Worm (Caenorhabditis elegans) whole organism, L4 larva: Measurements from ENCODE around the gene nhr-246.

Source experiments
- D1046.2 ChIP-seq: fragments of 200-800 bp; sonication (Bioruptor generic); IDR thresholded peaks from 2 replicates; pipeline ENCODE4 v1.3.6; 2022; ENCODE audit warnings: missing genetic modification characterization, missing compliant biosample characterization
- F10B5.3 ChIP-seq: sonication (generic microtip); optimal IDR thresholded peaks from 2 replicates; lab custom pipeline; 2016; ENCODE audit warnings: mild to moderate bottlenecking, missing genetic modification characterization, missing compliant biosample characterization
- F49E8.2 ChIP-seq: sonication (generic microtip); optimal IDR thresholded peaks from 2 replicates; lab custom pipeline; 2016; ENCODE audit warnings: missing compliant biosample characterization, mild to moderate bottlenecking, missing genetic modification characterization, borderline replicate concordance
- T26A8.4 ChIP-seq: fragments of 200-800 bp; sonication (Bioruptor generic); IDR thresholded peaks from 2 replicates; pipeline ENCODE4 v1.3.6; 2022; ENCODE audit warnings: missing genetic modification characterization, missing compliant biosample characterization
- Y105C5A.15 ChIP-seq: fragments of 200-800 bp; sonication (Bioruptor generic); IDR thresholded peaks from 2 replicates; pipeline ENCODE4 v1.3.6; 2022; ENCODE audit warnings: missing genetic modification characterization, missing compliant biosample characterization
- Y48G9A.11 ChIP-seq: fragments of 200-800 bp; sonication (Bioruptor generic); IDR thresholded peaks from 2 replicates; pipeline ENCODE4 v1.3.6; 2022; ENCODE audit warnings: missing genetic modification reagents, missing genetic modification characterization, missing compliant biosample characterization
- ZK546.5 ChIP-seq, 2 experiments: sonication (generic microtip); optimal IDR thresholded peaks; 2 replicates each; lab custom pipeline; 2017; ENCODE audit warnings: missing biosample characterization in 2 of 2, missing genetic modification characterization in 2 of 2
- aha-1 ChIP-seq: fragments of 150-350 bp; peaks from one replicate; lab custom pipeline; 2014; ENCODE audit warnings: missing biosample characterization, missing genetic modification characterization
- aly-2 ChIP-seq: sonication (generic microtip); optimal IDR thresholded peaks from 2 replicates; lab custom pipeline; 2018; ENCODE audit warnings: missing biosample characterization, missing genetic modification characterization
- ceh-20 ChIP-seq: fragments of 200-800 bp; sonication (Bioruptor generic); IDR thresholded peaks from 2 replicates; pipeline ENCODE4 v1.3.6; 2022; ENCODE audit warnings: missing genetic modification reagents, missing genetic modification characterization, missing compliant biosample characterization
- ceh-44 ChIP-seq: fragments of 200-800 bp; sonication (Bioruptor generic); IDR thresholded peaks from 2 replicates; pipeline ENCODE4 v1.3.6; 2022; ENCODE audit warnings: missing genetic modification reagents, missing genetic modification characterization, missing compliant biosample characterization
- ces-1 ChIP-seq: fragments of 150-350 bp; sonication (generic microtip); optimal IDR thresholded peaks from 4 replicates; lab custom pipeline; 2014; ENCODE audit warnings: missing biosample characterization, missing genetic modification reagents, missing genetic modification characterization
- cey-2 ChIP-seq: sonication (generic microtip); optimal IDR thresholded peaks from 3 replicates; lab custom pipeline; 2017; ENCODE audit warnings: missing genetic modification characterization, mild to moderate bottlenecking, missing compliant biosample characterization, antibody characterized with exemption, borderline replicate concordance; ENCODE audit not compliant: insufficient read depth
- daf-19 ChIP-seq: fragments of 200-800 bp; sonication (Bioruptor generic); conservative IDR thresholded peaks from 2 replicates; pipeline ENCODE4 v1.3.6; 2022; ENCODE audit warnings: missing genetic modification characterization, missing compliant biosample characterization
- daf-8 ChIP-seq: fragments of 200-800 bp; sonication (Bioruptor generic); IDR thresholded peaks from 2 replicates; pipeline ENCODE4 v1.3.6; 2022; ENCODE audit warnings: missing genetic modification characterization, missing compliant biosample characterization
- dmd-6 ChIP-seq: fragments of 200-800 bp; sonication (Bioruptor generic); IDR thresholded peaks from 2 replicates; pipeline ENCODE4 v1.3.6; 2022; ENCODE audit warnings: missing genetic modification reagents, missing genetic modification characterization, missing compliant biosample characterization
- dpl-1 ChIP-seq: fragments of 150-350 bp; optimal IDR thresholded peaks from 2 replicates; lab custom pipeline; 2014; ENCODE audit warnings: missing biosample characterization, missing genetic modification reagents, missing genetic modification characterization
- egl-27 ChIP-seq: sonication (generic microtip); optimal IDR thresholded peaks from 3 replicates; lab custom pipeline; 2017; ENCODE audit warnings: missing biosample characterization, missing genetic modification reagents, missing genetic modification characterization
- hlh-11 ChIP-seq: fragments of 200-800 bp; sonication (Bioruptor generic); optimal IDR thresholded peaks from 2 replicates; lab custom pipeline; 2018; ENCODE audit warnings: mild to moderate bottlenecking, missing genetic modification characterization, missing compliant biosample characterization
- hmg-1.1 ChIP-seq: fragments of 200-800 bp; sonication (Bioruptor generic); IDR thresholded peaks from 2 replicates; pipeline ENCODE4 v1.3.6; 2022; ENCODE audit warnings: missing genetic modification reagents, missing genetic modification characterization, missing compliant biosample characterization
- jun-1 ChIP-seq: fragments of 150-350 bp; optimal IDR thresholded peaks from 2 replicates; lab custom pipeline; 2014; ENCODE audit warnings: missing biosample characterization, missing genetic modification reagents, missing genetic modification characterization
- lim-7 ChIP-seq: fragments of 200-800 bp; sonication (Bioruptor generic); IDR thresholded peaks from 2 replicates; pipeline ENCODE4 v1.3.6; 2022; ENCODE audit warnings: missing genetic modification characterization, missing compliant biosample characterization
- lin-1 ChIP-seq: fragments of 200-800 bp; sonication (Bioruptor generic); IDR thresholded peaks from 2 replicates; pipeline ENCODE4 v1.3.6; 2022; ENCODE audit warnings: missing genetic modification reagents, missing genetic modification characterization, missing compliant biosample characterization
- lin-15B ChIP-seq: fragments of 150-350 bp; sonication (generic microtip); optimal IDR thresholded peaks from 3 replicates; lab custom pipeline; 2014; ENCODE audit warnings: missing biosample characterization, missing genetic modification characterization
- lin-38 ChIP-seq: fragments of 200-800 bp; sonication (Bioruptor generic); IDR thresholded peaks from 2 replicates; pipeline ENCODE4 v1.3.6; 2022; ENCODE audit warnings: missing genetic modification reagents, missing genetic modification characterization, missing compliant biosample characterization
- lsy-2 ChIP-seq, 2 experiments: fragments of 150-350 bp in 1 of 2; sonication (generic microtip) in 1 of 2; optimal IDR thresholded peaks; 2 replicates each; lab custom pipeline; 2014 to 2017; ENCODE audit warnings: missing biosample characterization in 2 of 2, missing genetic modification characterization in 2 of 2
- nhr-10 ChIP-seq: fragments of 150-350 bp; optimal IDR thresholded peaks from 2 replicates; lab custom pipeline; 2014; ENCODE audit warnings: missing biosample characterization, missing genetic modification characterization
- nhr-11 ChIP-seq: fragments of 150-350 bp; optimal IDR thresholded peaks from 2 replicates; lab custom pipeline; 2014; ENCODE audit warnings: missing biosample characterization, missing genetic modification characterization
- nhr-41 ChIP-seq: fragments of 200-800 bp; sonication (Bioruptor generic); IDR thresholded peaks from 2 replicates; pipeline ENCODE4 v1.3.6; 2022; ENCODE audit warnings: missing genetic modification reagents, missing genetic modification characterization, missing compliant biosample characterization
- nhr-48 ChIP-seq: sonication (generic microtip); optimal IDR thresholded peaks from 2 replicates; lab custom pipeline; 2016; ENCODE audit warnings: mild to moderate bottlenecking, missing genetic modification characterization, missing compliant biosample characterization
- nhr-76 ChIP-seq: fragments of 150-350 bp; optimal IDR thresholded peaks from 2 replicates; lab custom pipeline; 2014; ENCODE audit warnings: missing biosample characterization, missing genetic modification characterization
- nhr-77 ChIP-seq: fragments of 150-350 bp; optimal IDR thresholded peaks from 2 replicates; lab custom pipeline; 2014; ENCODE audit warnings: missing biosample characterization, missing genetic modification characterization
- pha-4 ChIP-seq, 2 experiments: fragments of 150-350 bp in 1 of 2; fragments of 200-800 bp in 1 of 2; sonication (Bioruptor generic) in 1 of 2; IDR thresholded peaks in 1 of 2; optimal IDR thresholded peaks in 1 of 2; 2 replicates each; pipeline versions ENCODE4 v1.3.6 to Lab custom; 2014 to 2022; ENCODE audit warnings: missing genetic modification characterization in 2 of 2, missing genetic modification reagents in 2 of 2, missing biosample characterization in 1 of 2, missing compliant biosample characterization in 1 of 2
- php-3 ChIP-seq: fragments of 200-800 bp; sonication (Bioruptor generic); IDR thresholded peaks from 2 replicates; pipeline ENCODE4 v1.3.6; 2022; ENCODE audit warnings: missing genetic modification reagents, missing genetic modification characterization, missing compliant biosample characterization
- set-16 ChIP-seq: fragments of 200-800 bp; sonication (Bioruptor generic); IDR thresholded peaks from 2 replicates; pipeline ENCODE4 v1.3.6; 2022; ENCODE audit warnings: missing genetic modification reagents, missing genetic modification characterization, missing compliant biosample characterization
- tag-97 ChIP-seq: fragments of 200-800 bp; sonication (Bioruptor generic); IDR thresholded peaks from 2 replicates; pipeline ENCODE4 v1.3.6; 2022; ENCODE audit warnings: missing genetic modification characterization, missing compliant biosample characterization
- tra-1 ChIP-seq: fragments of 200-800 bp; sonication (Bioruptor generic); IDR thresholded peaks from 2 replicates; pipeline ENCODE4 v1.3.6; 2022; ENCODE audit warnings: missing genetic modification reagents, missing genetic modification characterization, missing compliant biosample characterization
- unc-39 ChIP-seq: sonication (generic microtip); optimal IDR thresholded peaks from 2 replicates; lab custom pipeline; 2017; ENCODE audit warnings: missing biosample characterization, missing genetic modification characterization
- zfp-3 ChIP-seq: fragments of 200-800 bp; sonication (Bioruptor generic); conservative IDR thresholded peaks from 2 replicates; pipeline ENCODE4 v1.3.6; 2022; ENCODE audit warnings: missing genetic modification reagents, missing genetic modification characterization, missing compliant biosample characterization
- zip-11 ChIP-seq: fragments of 200-800 bp; sonication (Bioruptor generic); IDR thresholded peaks from 2 replicates; pipeline ENCODE4 v1.3.6; 2022; ENCODE audit warnings: missing genetic modification characterization, missing compliant biosample characterization
- zip-2 ChIP-seq: fragments of 150-350 bp; optimal IDR thresholded peaks from 2 replicates; lab custom pipeline; 2014; ENCODE audit warnings: missing biosample characterization, missing genetic modification characterization
- ztf-11 ChIP-seq: fragments of 150-350 bp; optimal IDR thresholded peaks from 2 replicates; lab custom pipeline; 2014; ENCODE audit warnings: missing biosample characterization, missing genetic modification characterization

Gene nhr-246

ce11 chrV:15281279-15281949, 34.9 kb upstream of the nhr-246 start, which contains the start of the genes srw-19 and srx-51:
Gene srw-19 (minus strand): TSS chrV:15281379.
Gene srx-51 (plus strand): TSS chrV:15281899.
- TF ChIP-seq aly-2 (tag; lab: Kevin White, UChicago), result no peak
- no peak for TF ChIP-seq dpl-1 (GFP tag; lab: Kevin White, UChicago)
- no peak for TF ChIP-seq lin-15B
- no peak for TF ChIP-seq ces-1 (GFP tag; lab: Kevin White, UChicago)

ce11 chrV:15285984-15286383, 30.3 kb upstream of the nhr-246 start:
- no peak for TF ChIP-seq nhr-77 (tag; lab: Kevin White, UChicago)
- TF ChIP-seq set-16 (GFP tag; lab: Robert Waterston, UW), result no peak
- TF ChIP-seq dmd-6 (GFP tag; lab: Robert Waterston, UW), result peak; percentile 96
- TF ChIP-seq ceh-44, result no peak

ce11 chrV:15287856-15288255, 28.4 kb upstream of the nhr-246 start, which contains the start of gene cyp-34A1:
Gene cyp-34A1 (minus strand): TSS chrV:15287956.
- TF ChIP-seq nhr-11 (tag; lab: Kevin White, UChicago) (no peak), unc-39 (tag; lab: Kevin White, UChicago) (no peak), hmg-1.1 (no peak), Y105C5A.15 (no peak), nhr-48 (no peak), tra-1 (no peak), hlh-11 (tag; lab: Kevin White, UChicago) (no peak), dpl-1 (GFP tag; lab: Kevin White, UChicago) (no peak), aha-1 (tag; lab: Kevin White, UChicago) (no peak), zfp-3 (GFP tag; lab: Robert Waterston, UW) (no peak), F49E8.2 (tag; lab: Kevin White, UChicago) (no peak), cey-2 (no peak), nhr-77 (tag; lab: Kevin White, UChicago) (no peak), set-16 (GFP tag; lab: Robert Waterston, UW) (no peak), D1046.2 (GFP tag; lab: Robert Waterston, UW) (no peak)

ce11 chrV:15290995-15291394, 25.3 kb upstream of the nhr-246 start, which contains the start of gene cyp-34A2:
Gene cyp-34A2 (minus strand): TSS chrV:15291095.
- TF ChIP-seq nhr-41 (no peak), ceh-20 (GFP tag; lab: Robert Waterston, UW) (no peak), php-3 (GFP tag; lab: Robert Waterston, UW) (no peak), set-16 (GFP tag; lab: Robert Waterston, UW) (no peak), zip-2 (no peak), hmg-1.1 (no peak), lim-7 (GFP tag; lab: Robert Waterston, UW) (no peak), ces-1 (GFP tag; lab: Kevin White, UChicago) (no peak), nhr-48 (no peak), nhr-76 (tag; lab: Kevin White, UChicago) (no peak)
- TF ChIP-seq, all 104 proteins: peak for 0

- no peak for TF ChIP-seq jun-1 (tag; lab: Kevin White, UChicago)
- no peak for TF ChIP-seq zip-11 (GFP tag; lab: Robert Waterston, UW)
- TF ChIP-seq daf-19 (GFP tag; lab: Robert Waterston, UW), result no peak
- TF ChIP-seq T26A8.4 (GFP tag; lab: Robert Waterston, UW), result no peak
- TF ChIP-seq F10B5.3 (tag; lab: Kevin White, UChicago), result no peak
- TF ChIP-seq daf-8, result no peak
- TF ChIP-seq lsy-2 (tag; optimal IDR thresholded peaks at IDR 0.05; lab: Kevin White, UChicago), result no peak
- TF ChIP-seq ZK546.5 (tag; optimal IDR thresholded peaks at IDR 0.05; lab: Kevin White, UChicago), result no peak
- no peak for TF ChIP-seq Y48G9A.11 (GFP tag; lab: Robert Waterston, UW)
- TF ChIP-seq tag-97 (GFP tag; lab: Robert Waterston, UW), result no peak
- no peak for TF ChIP-seq nhr-10 (tag; lab: Kevin White, UChicago)
- TF ChIP-seq dmd-6 (GFP tag; lab: Robert Waterston, UW), result no peak
- TF ChIP-seq egl-27 (tag; lab: Kevin White, UChicago), result no peak
- TF ChIP-seq lin-38 (GFP tag; lab: Robert Waterston, UW), result no peak
- TF ChIP-seq pha-4 (GFP tag; IDR thresholded peaks at IDR 0.05; lab: Robert Waterston, UW), result no peak
- no peak for TF ChIP-seq pha-4 (tag; optimal IDR thresholded peaks at IDR 0.05; lab: Kevin White, UChicago)
- TF ChIP-seq lin-1, result no peak
- TF ChIP-seq ztf-11 (tag; lab: Kevin White, UChicago), result no peak
- no peak for TF ChIP-seq lim-7 (GFP tag; lab: Robert Waterston, UW)
- no peak for TF ChIP-seq nhr-76 (tag; lab: Kevin White, UChicago)
Observed at ce11 chrV:15293865-15294264, 22.4 kb upstream of the nhr-246 start, which contains the start of gene str-96. Gene str-96 (minus strand): TSS chrV:15293965.
